Fruit fly (Drosophila melanogaster): ENCODE results near the gene CG31909.

CG31909 gene

dm6 chr2L:7254712-7255183 is 2.6 kb upstream of the CG31909 start (continued):
- TF ChIP-seq CG10979 (tag; optimal IDR thresholded peaks at IDR 0.05): no peak
- TF ChIP-seq Dip2 (GFP tag; IDR thresholded peaks at IDR 0.05): no peak
- no peak for TF ChIP-seq jigr1 (GFP tag; IDR thresholded peaks at IDR 0.05)
- 0 out of 3 replicates have a peak, but pooled peaks have one; percentile 11 for TF ChIP-seq HLH4C (GFP tag; IDR thresholded peaks at IDR 0.05; ENCODE audit: partially characterized antibody)
- no peak for TF ChIP-seq shn (GFP tag; optimal IDR thresholded peaks at IDR 0.05)
- no peak for TF ChIP-seq vvl (GFP tag; IDR thresholded peaks at IDR 0.05)
- TF ChIP-seq chn (GFP tag; optimal IDR thresholded peaks at IDR 0.05): no peak
- peak; percentile 32 for TF ChIP-seq dm (GFP tag; optimal IDR thresholded peaks at IDR 0.05)
- TF ChIP-seq ash1 (GFP tag; optimal IDR thresholded peaks at IDR 0.05): no peak
- peak; percentile 53 for TF ChIP-seq sug (tag; optimal IDR thresholded peaks at IDR 0.05)
- TF ChIP-seq CG42726 (GFP tag; IDR thresholded peaks at IDR 0.05; ENCODE audit: partially characterized antibody): no peak
- no peak for TF ChIP-seq odd (GFP tag; optimal IDR thresholded peaks at IDR 0.05)
- peak; percentile 83 for TF ChIP-seq Med (GFP tag)
- TF ChIP-seq Pdp1 (GFP tag; optimal IDR thresholded peaks at IDR 0.05): peak in 1 of 2 experiments; percentile 24
- no peak for TF ChIP-seq CG2889 (GFP tag; IDR thresholded peaks at IDR 0.05)
- TF ChIP-seq slbo (GFP tag; IDR thresholded peaks at IDR 0.05): no peak
- TF ChIP-seq corto (GFP tag; optimal IDR thresholded peaks at IDR 0.05): no peak
- TF ChIP-seq D (optimal IDR thresholded peaks at IDR 0.05): no peak
- no peak for TF ChIP-seq D (GFP tag; optimal IDR thresholded peaks at IDR 0.05)
- TF ChIP-seq grau (tag; optimal IDR thresholded peaks at IDR 0.05): peak; percentile 69
- TF ChIP-seq CG12299 (tag; optimal IDR thresholded peaks at IDR 0.05): no peak
- TF ChIP-seq CG15601 (tag; optimal IDR thresholded peaks at IDR 0.05): peak; percentile 14
- no peak for TF ChIP-seq CkIIα-i1 (GFP tag; IDR thresholded peaks at IDR 0.05)
- TF ChIP-seq Hey (tag; optimal IDR thresholded peaks at IDR 0.05): no peak
- TF ChIP-seq zfh1 (GFP tag; IDR thresholded peaks at IDR 0.05): no peak
- peak; percentile 2 for TF ChIP-seq Fer1 (GFP tag; optimal IDR thresholded peaks at IDR 0.05)
- no peak for TF ChIP-seq zen (tag; optimal IDR thresholded peaks at IDR 0.05)
- TF ChIP-seq CG18262 (tag; optimal IDR thresholded peaks at IDR 0.05): no peak
- no peak for TF ChIP-seq nerfin-1 (tag; optimal IDR thresholded peaks at IDR 0.05)
- TF ChIP-seq mirr (GFP tag; optimal IDR thresholded peaks at IDR 0.05): peak; percentile 74
- TF ChIP-seq CG7372 (GFP tag; IDR thresholded peaks at IDR 0.05): no peak
- TF ChIP-seq zf30C (GFP tag; optimal IDR thresholded peaks at IDR 0.05): no peak
- TF ChIP-seq Xrp1 (GFP tag; IDR thresholded peaks at IDR 0.05): no peak
- TF ChIP-seq CG13296 (GFP tag; optimal IDR thresholded peaks at IDR 0.05): peak; percentile 53
- 0 out of 3 replicates have a peak, but pooled peaks have one; percentile 50 for TF ChIP-seq vnd (GFP tag; IDR thresholded peaks at IDR 0.05; ENCODE audit: partially characterized antibody)
- TF ChIP-seq oc (tag; optimal IDR thresholded peaks at IDR 0.05): no peak
- TF ChIP-seq H15 (GFP tag; IDR thresholded peaks at IDR 0.05): no peak
- TF ChIP-seq ase (GFP tag; IDR thresholded peaks at IDR 0.05): no peak
- TF ChIP-seq Myb (GFP tag; optimal IDR thresholded peaks at IDR 0.05): no peak
- TF ChIP-seq NK7.1 (GFP tag; optimal IDR thresholded peaks at IDR 0.05): no peak
- TF ChIP-seq CG7987 (GFP tag; optimal IDR thresholded peaks at IDR 0.05): peak; percentile 34
- no peak for TF ChIP-seq p53 (GFP tag; optimal IDR thresholded peaks at IDR 0.05)
- no peak for TF ChIP-seq Mes4 (GFP tag; optimal IDR thresholded peaks at IDR 0.05)
- TF ChIP-seq scrt (GFP tag; optimal IDR thresholded peaks at IDR 0.05): no peak
- TF ChIP-seq caup (GFP tag; optimal IDR thresholded peaks at IDR 0.05; ENCODE audit: severe bottlenecking): peak; percentile 19
- no peak for TF ChIP-seq maf-S (GFP tag; optimal IDR thresholded peaks at IDR 0.05)
- peak; percentile 85 for TF ChIP-seq CG5180 (GFP tag; optimal IDR thresholded peaks at IDR 0.05)
- TF ChIP-seq ERR (GFP tag; optimal IDR thresholded peaks at IDR 0.05): no peak
- TF ChIP-seq CG13624 (GFP tag; optimal IDR thresholded peaks at IDR 0.05): no peak
- no peak for TF ChIP-seq E2f1 (GFP tag; IDR thresholded peaks at IDR 0.05)
- TF ChIP-seq CG6654 (GFP tag; optimal IDR thresholded peaks at IDR 0.05): no peak
